Worm (Caenorhabditis elegans): ENCODE results near the gene C06E4.5.

- TF ChIP-seq unc-62 (GFP tag; optimal IDR thresholded peaks at IDR 0.05) (no peak), ama-1 (optimal IDR thresholded peaks at IDR 0.05) (no peak), elt-3 (tag; optimal IDR thresholded peaks at IDR 0.05) (no peak), tbx-2 (tag; optimal IDR thresholded peaks at IDR 0.05) (no peak), sea-2 (GFP tag; optimal IDR thresholded peaks at IDR 0.05) (no peak), lin-39 (tag; optimal IDR thresholded peaks at IDR 0.05) (no peak), egl-27 (tag; optimal IDR thresholded peaks at IDR 0.05) (no peak), ceh-82 (tag; optimal IDR thresholded peaks at IDR 0.05) (no peak)
Observed at ce11 chrIV:7237668-7238214, 17.0 kb upstream of the C06E4.5 start, which contains the start of gene elo-3.

All from whole organism, L3 larva.